Worm (Caenorhabditis elegans) whole organism, young adult: Measurements from ENCODE around the gene Y7A5A.8.

ENCODE experiments used
- F37B4.10 ChIP-seq: fragments of 200-800 bp; sonication (Bioruptor generic); IDR thresholded peaks from 2 replicates; pipeline ENCODE4 v1.3.6; 2022; ENCODE audit warnings: missing genetic modification characterization, missing compliant biosample characterization
- F49E8.2 ChIP-seq: sonication (generic microtip); optimal IDR thresholded peaks from 3 replicates; lab custom pipeline; 2017; ENCODE audit warnings: missing genetic modification characterization, mild to moderate bottlenecking, missing compliant biosample characterization, antibody characterized with exemption, moderate library complexity; ENCODE audit not compliant: insufficient read depth
- Y79H2A.3 ChIP-seq: fragments of 200-800 bp; sonication (Bioruptor generic); conservative IDR thresholded peaks from 2 replicates; pipeline ENCODE4 v1.3.6; 2022; ENCODE audit warnings: missing genetic modification reagents, missing genetic modification characterization, missing compliant biosample characterization
- ama-1 ChIP-seq, 3 experiments: fragments of 150-350 bp in 1 of 3; sonication (generic microtip) in 2 of 3; optimal IDR thresholded peaks; 2 replicates each; lab custom pipeline; 2014 to 2018; ENCODE audit warnings: missing biosample characterization in 2 of 3, missing genetic modification characterization in 2 of 3, missing genetic modification reagents in 2 of 3
- ets-4 ChIP-seq: fragments of 200-800 bp; sonication (Bioruptor generic); optimal IDR thresholded peaks from 2 replicates; lab custom pipeline; 2018; ENCODE audit warnings: mild to moderate bottlenecking, missing genetic modification characterization, missing compliant biosample characterization
- lin-35 ChIP-seq, 3 experiments: fragments of 150-350 bp in 2 of 3; sonication (generic microtip) in 1 of 3; optimal IDR thresholded peaks; 2 replicates each; lab custom pipeline; 2014 to 2018; ENCODE audit warnings: missing biosample characterization in 3 of 3, missing genetic modification characterization in 3 of 3, missing genetic modification reagents in 3 of 3
- repo-1 ChIP-seq: sonication (generic microtip); optimal IDR thresholded peaks from 2 replicates; lab custom pipeline; 2017; ENCODE audit warnings: mild to moderate bottlenecking, missing genetic modification characterization, missing compliant biosample characterization
- unc-62 ChIP-seq: fragments of 150-350 bp; optimal IDR thresholded peaks from 2 replicates; lab custom pipeline; 2014; ENCODE audit warnings: missing biosample characterization, missing genetic modification reagents, missing genetic modification characterization

DNA sequence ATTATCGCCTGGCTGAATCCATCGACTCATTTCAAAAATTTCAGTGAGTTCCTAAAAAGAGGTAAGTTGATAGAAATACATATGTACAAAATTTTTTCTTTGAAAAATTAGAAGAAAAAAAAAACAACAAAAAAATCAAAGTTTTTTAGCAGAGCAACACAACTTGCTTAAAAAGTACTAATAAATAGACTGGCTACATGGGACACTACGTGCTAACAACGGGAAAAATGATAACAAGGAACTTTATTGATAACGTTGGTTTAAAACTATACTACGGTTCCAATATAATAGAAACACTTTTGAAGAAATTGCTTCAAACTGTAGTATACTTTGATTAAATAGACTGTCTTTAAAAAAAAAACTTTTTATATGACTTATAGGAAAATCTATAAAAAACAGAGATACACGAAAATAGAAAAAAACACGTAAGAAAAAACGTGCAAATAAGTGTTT lies 16.2 kb downstream of the Y7A5A.8 start, which contains the start of gene acox-1.6:
- no peak for TF ChIP-seq F49E8.2 (tag; lab: Kevin White, UChicago)
- no peak for TF ChIP-seq lin-35 (GFP tag; optimal IDR thresholded peaks at IDR 0.05; lab: Kevin White, UChicago)
- no peak for TF ChIP-seq Y79H2A.3 (GFP tag; lab: Robert Waterston, UW)
- TF ChIP-seq repo-1 (tag; lab: Kevin White, UChicago), result no peak
- no peak for TF ChIP-seq F37B4.10 (GFP tag; lab: Robert Waterston, UW)
- TF ChIP-seq ets-4 (GFP tag; lab: Kevin White, UChicago), result no peak
- TF ChIP-seq unc-62 (GFP tag; lab: Kevin White, UChicago), result no peak
- no peak for TF ChIP-seq ama-1 (optimal IDR thresholded peaks at IDR 0.05; lab: Kevin White, UChicago)
- no peak for TF ChIP-seq ama-1 (GFP tag; optimal IDR thresholded peaks at IDR 0.05; lab: Kevin White, UChicago)
